Worm (Caenorhabditis elegans) whole organism, mixed stage, embryonic: ENCODE results near the gene W06G6.15.

Source experiments
- ham-2 ChIP-seq: fragments of 200-800 bp; sonication (Bioruptor generic); optimal IDR thresholded peaks from 2 replicates; lab custom pipeline; 2018; ENCODE audit warnings: mild to moderate bottlenecking, missing genetic modification characterization, missing compliant biosample characterization
- pha-4 ChIP-seq: fragments of 150-350 bp; optimal IDR thresholded peaks from 2 replicates; lab custom pipeline; 2018; ENCODE audit warnings: missing biosample characterization, missing genetic modification reagents, missing genetic modification characterization
- snpc-4 ChIP-seq: fragments of 150-350 bp; optimal IDR thresholded peaks from 2 replicates; lab custom pipeline; 2014; ENCODE audit warnings: missing biosample characterization, missing genetic modification characterization

DNA sequence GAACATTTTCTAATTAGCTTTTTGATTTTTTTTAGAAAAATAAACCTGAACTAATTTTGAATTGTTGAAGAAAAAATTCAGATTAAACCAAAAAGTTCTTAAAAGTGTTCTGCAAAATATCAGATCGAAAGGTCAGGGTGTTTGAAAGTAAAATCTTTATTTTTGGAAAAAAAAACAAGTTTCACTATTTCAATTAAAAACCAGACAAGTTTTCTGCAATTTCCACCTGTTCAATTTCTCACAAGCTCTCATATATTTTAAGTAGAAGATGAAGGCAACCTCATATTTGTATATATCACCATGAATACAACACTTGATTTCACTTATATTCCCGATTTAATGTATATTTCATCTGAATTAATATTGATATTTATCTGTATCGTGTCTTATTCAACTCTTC, 32.9 kb downstream of the W06G6.15 start, which contains the start of gene srz-102:
- TF ChIP-seq snpc-4 (tag; lab: Kevin White, UChicago), result no peak
- no peak for TF ChIP-seq pha-4 (tag; lab: Kevin White, UChicago)
- TF ChIP-seq ham-2, result no peak
